Worm (Caenorhabditis elegans) whole organism, L1 larva: ENCODE measurements around the gene Y71H2AR.2.

ENCODE experiments used
- fos-1 ChIP-seq: fragments of 150-350 bp; optimal IDR thresholded peaks from 2 replicates; lab custom pipeline; 2014; ENCODE audit warnings: missing biosample characterization, missing genetic modification characterization
- grh-1 ChIP-seq: fragments of 200-800 bp; sonication (Bioruptor generic); IDR thresholded peaks from 2 replicates; pipeline ENCODE4 v1.3.6; 2022; ENCODE audit warnings: missing genetic modification reagents, missing genetic modification characterization, missing compliant biosample characterization
- nhr-11 ChIP-seq: fragments of 150-350 bp; optimal IDR thresholded peaks from 2 replicates; lab custom pipeline; 2014; ENCODE audit warnings: missing biosample characterization, missing genetic modification characterization
- skn-1 ChIP-seq: fragments of 150-350 bp; optimal IDR thresholded peaks from 2 replicates; lab custom pipeline; 2014; ENCODE audit warnings: missing biosample characterization, missing genetic modification characterization
- unc-62 ChIP-seq: fragments of 150-350 bp; optimal IDR thresholded peaks from 2 replicates; lab custom pipeline; 2014; ENCODE audit warnings: missing biosample characterization, missing genetic modification reagents, missing genetic modification characterization

DNA sequence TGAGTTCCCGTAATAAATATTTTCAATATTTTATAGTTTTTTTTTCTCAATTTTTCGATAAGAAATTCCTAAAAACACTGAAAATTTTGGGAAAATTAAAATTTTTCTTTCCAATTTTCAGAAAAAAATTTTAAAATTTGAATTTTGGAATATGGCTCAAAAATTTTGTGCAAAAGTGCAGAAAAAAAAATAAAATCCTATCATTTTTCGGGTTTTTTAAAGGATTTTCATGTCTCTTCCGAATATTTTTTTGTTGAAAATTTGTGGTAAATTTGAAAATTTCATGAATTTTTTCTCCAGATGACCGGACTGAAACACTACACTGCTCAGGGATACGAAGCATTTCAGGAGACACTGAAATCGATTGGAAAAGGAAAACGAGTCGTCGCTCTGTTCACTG is 6.4 kb downstream of the Y71H2AR.2 start, which contains the start of gene txdc-17:
- TF ChIP-seq unc-62 (GFP tag; lab: Kevin White, UChicago) (no peak), nhr-11 (tag; lab: Kevin White, UChicago) (no peak), skn-1 (tag; lab: Kevin White, UChicago) (no peak), fos-1 (no peak), grh-1 (GFP tag; lab: Robert Waterston, UW) (no peak)
